Fruit fly (Drosophila melanogaster) Kc167 (cell line): ENCODE results near the gene CG11858.

Experiments used
- Sin3A ChIP-seq: fragments of >200 bp; optimal IDR thresholded peaks from 2 replicates; lab custom pipeline; 2018; ENCODE audit warnings: missing external identifiers
- h ChIP-seq: fragments of >200 bp; optimal IDR thresholded peaks from 3 replicates; lab custom pipeline; 2018; ENCODE audit warnings: missing external identifiers
- psq ChIP-seq: fragments of >200 bp; optimal IDR thresholded peaks from 2 replicates; lab custom pipeline; 2017; ENCODE audit warnings: missing external identifiers
- ttk ChIP-seq: sonication (Bioruptor generic); optimal IDR thresholded peaks from 2 replicates; lab custom pipeline; 2017; ENCODE audit warnings: missing external identifiers

dm6 chr3R:25238771-25239700 lies 23.5 kb upstream of the CG11858 start:
- TF ChIP-seq h (no peak), ttk (lab: Kevin White, UChicago) (no peak), psq (lab: Kevin White, UChicago) (no peak), Sin3A (no peak)
